Fruit fly (Drosophila melanogaster): Measurements from ENCODE around the gene CG15370.
A peak's percentile ranks its signal among the peaks of the same experiment; 100 is the strongest.

Gene CG15370

DNA sequence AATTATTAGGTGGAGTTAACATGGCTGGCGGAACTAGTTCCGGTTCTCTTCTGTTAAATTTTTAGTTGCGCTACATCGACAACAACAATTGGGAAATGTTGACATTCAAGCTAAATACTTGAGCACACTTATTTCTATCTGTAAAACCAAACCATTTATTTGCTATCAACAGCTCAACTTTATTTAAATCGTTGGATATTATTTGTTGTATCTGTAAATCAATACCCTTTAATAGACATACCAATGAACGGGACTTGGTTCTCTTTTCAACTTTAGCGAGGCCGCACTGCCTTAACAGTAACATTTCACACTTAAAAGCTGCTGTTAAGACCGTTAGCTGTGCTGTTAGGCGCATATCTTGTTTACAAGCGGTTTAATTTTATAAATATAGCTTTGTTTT lies 31.6 kb upstream of the CG15370 start, which contains the start of gene CG12106:
Gene CG12106, plus strand, starts transcription at position 295 of the 400 bp plus-strand sequence.
- no peak for TF ChIP-seq sd (tag; optimal IDR thresholded peaks at IDR 0.05)
- peak; percentile 36; the same call in 1 of the 2 replicates for TF ChIP-seq CG10366 (GFP tag; IDR thresholded peaks at IDR 0.05)
- no peak for TF ChIP-seq CG14667 (GFP tag; IDR thresholded peaks at IDR 0.05)
- TF ChIP-seq Ptx1 (GFP tag; IDR thresholded peaks at IDR 0.05) = no peak; the same call in none of the 2 replicates
- TF ChIP-seq Dfd (GFP tag; optimal IDR thresholded peaks at IDR 0.05) = no peak
- peak; percentile 34 for TF ChIP-seq mirr (GFP tag; optimal IDR thresholded peaks at IDR 0.05)
- no peak for TF ChIP-seq Fer2 (tag; optimal IDR thresholded peaks at IDR 0.05)
- peak; percentile 26 for TF ChIP-seq trem (tag; optimal IDR thresholded peaks at IDR 0.05)
- TF ChIP-seq nerfin-1 (tag; optimal IDR thresholded peaks at IDR 0.05) = peak; percentile 5
- peak; percentile 69 for TF ChIP-seq Rfx (GFP tag; IDR thresholded peaks at IDR 0.05)
- peak; percentile 18 for TF ChIP-seq CG8924 (tag; optimal IDR thresholded peaks at IDR 0.05)
- TF ChIP-seq ttk (GFP tag; IDR thresholded peaks at IDR 0.05) = no peak
- peak; percentile 60 for TF ChIP-seq CG11504 (tag; optimal IDR thresholded peaks at IDR 0.05)
- peak; percentile 72 for TF ChIP-seq slbo (GFP tag; IDR thresholded peaks at IDR 0.05)
- peak; percentile 26 for TF ChIP-seq az2 (GFP tag; optimal IDR thresholded peaks at IDR 0.05)
- TF ChIP-seq CG4854 (GFP tag; optimal IDR thresholded peaks at IDR 0.05) = peak; percentile 8
- peak; percentile 50 for TF ChIP-seq CG13296 (GFP tag; optimal IDR thresholded peaks at IDR 0.05)
- TF ChIP-seq CG17361 (GFP tag; IDR thresholded peaks at IDR 0.05) = peak; percentile 41; the same call in 1 of the 3 replicates
- TF ChIP-seq pros (GFP tag; optimal IDR thresholded peaks at IDR 0.05) = no peak
- no peak for TF ChIP-seq CG8359 (GFP tag; optimal IDR thresholded peaks at IDR 0.05; ENCODE audit: borderline replicate concordance)
- TF ChIP-seq CG4282 (GFP tag; optimal IDR thresholded peaks at IDR 0.05) = no peak
- TF ChIP-seq pzg (GFP tag; optimal IDR thresholded peaks at IDR 0.05) = peak; percentile 30
- peak; percentile 8 for TF ChIP-seq Sox100B (GFP tag; optimal IDR thresholded peaks at IDR 0.05)
- no peak for TF ChIP-seq peb (GFP tag; IDR thresholded peaks at IDR 0.05)
- peak; percentile 30 for TF ChIP-seq NC2β (GFP tag; optimal IDR thresholded peaks at IDR 0.05)
- TF ChIP-seq CG12236 (GFP tag; optimal IDR thresholded peaks at IDR 0.05) = no peak
- no peak for TF ChIP-seq Hey (tag; optimal IDR thresholded peaks at IDR 0.05)
- no peak for TF ChIP-seq unc-4 (GFP tag; IDR thresholded peaks at IDR 0.05; ENCODE audit: partially characterized antibody)
- no peak for TF ChIP-seq CrebB (tag; optimal IDR thresholded peaks at IDR 0.05)
- peak; percentile 28 for TF ChIP-seq B-H2 (GFP tag; optimal IDR thresholded peaks at IDR 0.05)
- TF ChIP-seq al (GFP tag; IDR thresholded peaks at IDR 0.05) = peak; percentile 7; the same call in 1 of the 2 replicates
- no peak for TF ChIP-seq Trl (optimal IDR thresholded peaks at IDR 0.05)
- TF ChIP-seq Trl (GFP tag; optimal IDR thresholded peaks at IDR 0.05) = peak; percentile 39
- peak; percentile 14 for TF ChIP-seq crc (GFP tag; optimal IDR thresholded peaks at IDR 0.05)
- TF ChIP-seq Hr3 (GFP tag; optimal IDR thresholded peaks at IDR 0.05) = peak; percentile 4
- TF ChIP-seq usp (GFP tag; optimal IDR thresholded peaks at IDR 0.05) = no peak
- TF ChIP-seq CG10147 (GFP tag; optimal IDR thresholded peaks at IDR 0.05) = peak; percentile 37
- TF ChIP-seq cwo (GFP tag; optimal IDR thresholded peaks at IDR 0.05) = peak; percentile 8
- TF ChIP-seq jing (GFP tag; optimal IDR thresholded peaks at IDR 0.05) = peak; percentile 14
- TF ChIP-seq crol (GFP tag; IDR thresholded peaks at IDR 0.05) = no peak
- TF ChIP-seq CG1603 (tag; optimal IDR thresholded peaks at IDR 0.05) = peak; percentile 67
- no peak for TF ChIP-seq CG9797 (GFP tag; optimal IDR thresholded peaks at IDR 0.05)
- no peak for TF ChIP-seq ERR (GFP tag; optimal IDR thresholded peaks at IDR 0.05)
- peak; percentile 99 for TF ChIP-seq CG17186 (GFP tag; optimal IDR thresholded peaks at IDR 0.05)
- peak; percentile 14 for TF ChIP-seq Hsf (GFP tag; optimal IDR thresholded peaks at IDR 0.05)
- no peak for TF ChIP-seq hb (GFP tag; IDR thresholded peaks at IDR 0.05; ENCODE audit: partially characterized antibody)
- peak; percentile 45; the same call in 1 of the 3 replicates for TF ChIP-seq CG11695 (GFP tag; IDR thresholded peaks at IDR 0.05)
- no peak for TF ChIP-seq prd (optimal IDR thresholded peaks at IDR 0.05)
- TF ChIP-seq prd (GFP tag; IDR thresholded peaks at IDR 0.05) = peak; percentile 67
- peak in 1 of 2 experiments; percentile 48 for TF ChIP-seq Hr51 (GFP tag; optimal IDR thresholded peaks at IDR 0.05)
- TF ChIP-seq CG9609 (GFP tag; optimal IDR thresholded peaks at IDR 0.05) = peak; percentile 32
- TF ChIP-seq CG6654 (GFP tag; optimal IDR thresholded peaks at IDR 0.05) = no peak
